Fruit fly (Drosophila melanogaster) whole organism, embryonic: ENCODE results near the gene Vha68-3.

Experiments used
- Awh ChIP-seq: fragments of 200-800 bp; sonication (Bioruptor generic); IDR thresholded peaks from 2 replicates; pipeline ENCODE4, ENCODE4 v1.3.6; 2022; ENCODE audit warnings: missing biosample characterization, missing genetic modification characterization
- Blimp-1 ChIP-seq: fragments of 200-800 bp; sonication (Bioruptor generic); optimal IDR thresholded peaks from 3 replicates; lab custom pipeline; 2018; ENCODE audit warnings: missing biosample characterization, missing genetic modification characterization, mild to moderate bottlenecking, moderate library complexity, missing genetic modification reagents
- CG1024 ChIP-seq: fragments of 200-800 bp; sonication (Bioruptor generic); IDR thresholded peaks from 2 replicates; pipeline ENCODE4 v1.3.6; 2022; ENCODE audit warnings: missing biosample characterization, missing genetic modification characterization
- CG10267 ChIP-seq: fragments of 200-800 bp; sonication (Bioruptor generic); optimal IDR thresholded peaks from 2 replicates; lab custom pipeline; 2018; ENCODE audit warnings: missing biosample characterization, mild to moderate bottlenecking, missing genetic modification characterization, moderate library complexity
- CG10543 ChIP-seq: fragments of 200-800 bp; sonication (Bioruptor generic); optimal IDR thresholded peaks from 3 replicates; lab custom pipeline; 2017; ENCODE audit warnings: missing biosample characterization, mild to moderate bottlenecking, missing genetic modification characterization, moderate library complexity
- CG11723 ChIP-seq: fragments of 200-800 bp; sonication (Bioruptor generic); optimal IDR thresholded peaks from 2 replicates; lab custom pipeline; 2017; ENCODE audit warnings: missing biosample characterization, mild to moderate bottlenecking, missing genetic modification characterization
- CG1233 ChIP-seq: fragments of 200-800 bp; sonication (Bioruptor generic); optimal IDR thresholded peaks from 4 replicates; lab custom pipeline; 2018; ENCODE audit warnings: missing biosample characterization, mild to moderate bottlenecking, missing genetic modification characterization
- CG12942 ChIP-seq: fragments of 200-800 bp; sonication (Bioruptor generic); optimal IDR thresholded peaks from 3 replicates; lab custom pipeline; 2016; ENCODE audit warnings: missing biosample characterization, missing genetic modification characterization
- CG17359 ChIP-seq: fragments of 200-800 bp; sonication (Bioruptor generic); optimal IDR thresholded peaks from 3 replicates; lab custom pipeline; 2018; ENCODE audit warnings: missing biosample characterization, mild to moderate bottlenecking, missing genetic modification characterization, moderate library complexity
- CG17385 ChIP-seq: fragments of 200-800 bp; sonication (Bioruptor generic); optimal IDR thresholded peaks from 3 replicates; lab custom pipeline; 2018; ENCODE audit warnings: missing biosample characterization, mild to moderate bottlenecking, missing genetic modification characterization
- CG17829 ChIP-seq: fragments of 200-800 bp; optimal IDR thresholded peaks from 2 replicates; lab custom pipeline; 2019; ENCODE audit warnings: missing biosample characterization, mild to moderate bottlenecking, missing genetic modification characterization, moderate library complexity
- CG18619 ChIP-seq: fragments of 200-800 bp; sonication (Bioruptor generic); optimal IDR thresholded peaks from 3 replicates; lab custom pipeline; 2017; ENCODE audit warnings: missing biosample characterization, mild to moderate bottlenecking, missing genetic modification characterization
- CG30403 ChIP-seq: fragments of 200-800 bp; sonication (Bioruptor generic); optimal IDR thresholded peaks from 3 replicates; lab custom pipeline; 2016; ENCODE audit warnings: missing biosample characterization, missing genetic modification characterization
- CG3065 ChIP-seq: fragments of 200-800 bp; sonication (Bioruptor generic); optimal IDR thresholded peaks from 2 replicates; lab custom pipeline; 2016; ENCODE audit warnings: missing biosample characterization, missing genetic modification characterization
- CG31365 ChIP-seq: fragments of 200-800 bp; sonication (Bioruptor generic); optimal IDR thresholded peaks from 2 replicates; lab custom pipeline; 2018; ENCODE audit warnings: missing biosample characterization, mild to moderate bottlenecking, missing genetic modification characterization
- CG3847 ChIP-seq: fragments of 200-800 bp; sonication (Bioruptor generic); IDR thresholded peaks from 2 replicates; pipeline ENCODE4 v1.3.6; 2022; ENCODE audit warnings: missing biosample characterization, missing genetic modification characterization
- CG6689 ChIP-seq: fragments of 200-800 bp; sonication (Bioruptor generic); IDR thresholded peaks from 2 replicates; pipeline ENCODE4 v1.3.6; 2022; ENCODE audit warnings: missing biosample characterization, missing genetic modification characterization
- CG8281 ChIP-seq: fragments of 200-800 bp; sonication (Bioruptor generic); optimal IDR thresholded peaks from 2 replicates; lab custom pipeline; 2018; ENCODE audit warnings: missing biosample characterization, mild to moderate bottlenecking, missing genetic modification characterization, moderate library complexity
- CG8478 ChIP-seq: fragments of >200 bp; optimal IDR thresholded peaks from 2 replicates; lab custom pipeline; 2018
- CG9437 ChIP-seq: fragments of 200-800 bp; sonication (Bioruptor generic); optimal IDR thresholded peaks from 2 replicates; lab custom pipeline; 2018; ENCODE audit warnings: missing biosample characterization, mild to moderate bottlenecking, missing genetic modification characterization
- CG9797 ChIP-seq: fragments of 200-800 bp; sonication (Bioruptor generic); optimal IDR thresholded peaks from 3 replicates; lab custom pipeline; 2018; ENCODE audit warnings: missing biosample characterization, mild to moderate bottlenecking, missing genetic modification characterization
- Dad ChIP-seq: fragments of 200-800 bp; sonication (Bioruptor generic); optimal IDR thresholded peaks from 3 replicates; lab custom pipeline; 2016; ENCODE audit warnings: missing biosample characterization, missing genetic modification characterization
- Drgx ChIP-seq: fragments of 200-800 bp; sonication (Bioruptor generic); IDR thresholded peaks from 2 replicates; pipeline ENCODE4 v1.3.6; 2022; ENCODE audit warnings: missing biosample characterization, missing genetic modification characterization
- Elba2 ChIP-seq: fragments of 200-800 bp; sonication (Bioruptor generic); optimal IDR thresholded peaks from 3 replicates; lab custom pipeline; 2016; ENCODE audit warnings: missing biosample characterization, missing genetic modification characterization
- Gug ChIP-seq: fragments of 200-800 bp; sonication (Bioruptor generic); IDR thresholded peaks from 4 replicates; pipeline ENCODE4 v1.3.6; 2022; ENCODE audit warnings: missing biosample characterization, missing genetic modification characterization
- HLH54F ChIP-seq: fragments of 200-800 bp; sonication (Bioruptor generic); optimal IDR thresholded peaks from 3 replicates; lab custom pipeline; 2016; ENCODE audit warnings: missing biosample characterization, missing genetic modification characterization
- Mrtf ChIP-seq: fragments of 200-800 bp; sonication (Bioruptor generic); IDR thresholded peaks from 3 replicates; pipeline ENCODE4 v1.3.6; 2022; ENCODE audit warnings: missing biosample characterization, missing genetic modification characterization
- NC2β ChIP-seq: fragments of 200-800 bp; sonication (Bioruptor generic); optimal IDR thresholded peaks from 2 replicates; lab custom pipeline; 2016; ENCODE audit warnings: missing biosample characterization, missing genetic modification characterization
- NK7.1 ChIP-seq: fragments of 200-800 bp; sonication (Bioruptor generic); optimal IDR thresholded peaks from 3 replicates; lab custom pipeline; 2016; ENCODE audit warnings: missing biosample characterization, missing genetic modification characterization
- Optix ChIP-seq: fragments of 200-800 bp; sonication (Bioruptor generic); IDR thresholded peaks from 3 replicates; pipeline ENCODE4 v1.3.6; 2022; ENCODE audit warnings: missing biosample characterization, missing genetic modification characterization
- al ChIP-seq: fragments of 200-800 bp; sonication (Bioruptor generic); IDR thresholded peaks from 2 replicates; pipeline ENCODE4 v1.3.6; 2022; ENCODE audit warnings: missing biosample characterization, missing genetic modification characterization
- br ChIP-seq: fragments of >200 bp; optimal IDR thresholded peaks from 2 replicates; lab custom pipeline; 2017
- cg ChIP-seq: fragments of 200-800 bp; sonication (Bioruptor generic); optimal IDR thresholded peaks from 3 replicates; lab custom pipeline; 2019; ENCODE audit warnings: missing biosample characterization, mild to moderate bottlenecking, missing genetic modification characterization, moderate library complexity
- chinmo ChIP-seq: fragments of 200-800 bp; sonication (Bioruptor generic); IDR thresholded peaks from 4 replicates; pipeline ENCODE4 v1.3.6; 2022; ENCODE audit warnings: missing biosample characterization, missing genetic modification characterization; ENCODE audit not compliant: partially characterized antibody
- dpn ChIP-seq, 2 experiments: fragments of 200-800 bp; sonication (Bioruptor generic); optimal IDR thresholded peaks; 3 replicates each; lab custom pipeline; 2016; ENCODE audit warnings: missing biosample characterization in 2 of 2, missing genetic modification characterization in 2 of 2
- ind ChIP-seq: fragments of 200-800 bp; sonication (Bioruptor generic); optimal IDR thresholded peaks from 3 replicates; lab custom pipeline; 2016; ENCODE audit warnings: missing biosample characterization, missing genetic modification characterization
- lov ChIP-seq, 2 experiments: fragments of 200-800 bp in 1 of 2; fragments of >200 bp in 1 of 2; sonication (Bioruptor generic) in 1 of 2; IDR thresholded peaks in 1 of 2; optimal IDR thresholded peaks in 1 of 2; 2 replicates in 1 of 2; 3 replicates in 1 of 2; pipeline versions ENCODE4 v1.3.6 to Lab custom; 2017 to 2022; ENCODE audit warnings: missing biosample characterization in 1 of 2, missing genetic modification characterization in 1 of 2
- maf-S ChIP-seq: fragments of 200-800 bp; sonication (Bioruptor generic); optimal IDR thresholded peaks from 2 replicates; lab custom pipeline; 2016; ENCODE audit warnings: missing biosample characterization, missing genetic modification characterization
- nom ChIP-seq: fragments of 200-800 bp; sonication (Bioruptor generic); optimal IDR thresholded peaks from 2 replicates; lab custom pipeline; 2017; ENCODE audit warnings: missing biosample characterization, missing genetic modification characterization, mild to moderate bottlenecking, moderate library complexity, missing genetic modification reagents
- odd ChIP-seq: fragments of 200-800 bp; sonication (Bioruptor generic); optimal IDR thresholded peaks from 2 replicates; lab custom pipeline; 2017; ENCODE audit warnings: missing biosample characterization, mild to moderate bottlenecking, missing genetic modification characterization
- pb ChIP-seq: fragments of 200-800 bp; sonication (Bioruptor generic); optimal IDR thresholded peaks from 3 replicates; lab custom pipeline; 2016; ENCODE audit warnings: missing biosample characterization, missing genetic modification characterization
- pnt ChIP-seq: fragments of 200-800 bp; sonication (Bioruptor generic); optimal IDR thresholded peaks from 3 replicates; lab custom pipeline; 2016; ENCODE audit warnings: missing biosample characterization, missing genetic modification characterization
- pros ChIP-seq: fragments of 200-800 bp; sonication (Bioruptor generic); optimal IDR thresholded peaks from 3 replicates; lab custom pipeline; 2019; ENCODE audit warnings: missing biosample characterization, mild to moderate bottlenecking, missing genetic modification characterization, moderate library complexity
- repo ChIP-seq: fragments of 200-800 bp; sonication (Bioruptor generic); optimal IDR thresholded peaks from 2 replicates; lab custom pipeline; 2016; ENCODE audit warnings: missing biosample characterization, missing genetic modification characterization
- sens ChIP-seq: fragments of 200-800 bp; sonication (Bioruptor generic); peaks from one replicate; lab custom pipeline; 2016; ENCODE audit warnings: missing biosample characterization, missing genetic modification characterization
- slbo ChIP-seq: fragments of 200-800 bp; sonication (Bioruptor generic); IDR thresholded peaks from 2 replicates; pipeline ENCODE4 v1.3.6; 2022; ENCODE audit warnings: missing biosample characterization, missing genetic modification characterization
- slou ChIP-seq: fragments of 200-800 bp; sonication (Bioruptor generic); optimal IDR thresholded peaks from 3 replicates; lab custom pipeline; 2016; ENCODE audit warnings: missing biosample characterization, missing genetic modification characterization
- z ChIP-seq: fragments of 200-800 bp; sonication (Bioruptor generic); IDR thresholded peaks from 3 replicates; pipeline ENCODE4 v1.3.6; 2022; ENCODE audit warnings: missing biosample characterization, missing genetic modification characterization
- zen2 ChIP-seq: fragments of 200-800 bp; sonication (Bioruptor generic); IDR thresholded peaks from 3 replicates; pipeline ENCODE4 v1.3.6; 2022; ENCODE audit warnings: missing biosample characterization, missing genetic modification characterization; ENCODE audit not compliant: partially characterized antibody
- zfh1 ChIP-seq: fragments of 200-800 bp; sonication (Bioruptor generic); IDR thresholded peaks from 3 replicates; pipeline ENCODE4 v1.3.6; 2022; ENCODE audit warnings: missing biosample characterization, missing genetic modification characterization

The Vha68-3 gene

dm6 chr2L:13004059-13004870, 25.7 kb downstream of the Vha68-3 start, which contains the start of the genes Vha68-1 and mTor (continued):
- TF ChIP-seq Elba2 (GFP tag; lab: Kevin White, UChicago) (peak; percentile 24), CG1024 (GFP tag; lab: Robert Waterston, UW) (peak; percentile 75), HLH54F (GFP tag; lab: Kevin White, UChicago) (peak; percentile 82), CG30403 (GFP tag; lab: Kevin White, UChicago) (peak; percentile 86), CG11723 (GFP tag; lab: Kevin White, UChicago) (no peak), odd (GFP tag; lab: Kevin White, UChicago) (no peak), br (lab: Kevin White, UChicago) (no peak), CG8478 (no peak), NC2β (GFP tag; lab: Kevin White, UChicago) (peak; percentile 57), CG17385 (GFP tag; lab: Kevin White, UChicago) (no peak), CG17829 (tag; lab: Kevin White, UChicago) (peak; percentile 85), nom (no peak), pb (no peak), CG3847 (GFP tag; lab: Robert Waterston, UW) (peak; percentile 86), NK7.1 (GFP tag; lab: Kevin White, UChicago) (no peak), zen2 (no peak; the same call in 2 of the 3 replicates), al (GFP tag; lab: Robert Waterston, UW) (peak; percentile 83), Blimp-1 (GFP tag; lab: Kevin White, UChicago) (no peak), maf-S (GFP tag; lab: Kevin White, UChicago) (peak; percentile 68), CG18619 (GFP tag; lab: Kevin White, UChicago) (peak; percentile 77), ind (GFP tag; lab: Kevin White, UChicago) (peak; percentile 84), CG8281 (tag; lab: Kevin White, UChicago) (no peak), CG6689 (peak; percentile 74), slbo (peak; percentile 92), CG1233 (GFP tag; lab: Kevin White, UChicago) (peak; percentile 70), CG3065 (GFP tag; lab: Kevin White, UChicago) (peak; percentile 32), slou (GFP tag; lab: Kevin White, UChicago) (peak; percentile 84), CG9797 (GFP tag; lab: Kevin White, UChicago) (peak; percentile 27), CG10267 (tag; lab: Kevin White, UChicago) (peak; percentile 74), Awh (GFP tag; lab: Robert Waterston, UW) (0 out of 2 replicates have a peak, but pooled peaks have one; percentile 48), cg (GFP tag; lab: Kevin White, UChicago) (no peak), Mrtf (GFP tag; lab: Robert Waterston, UW) (peak; percentile 67; the same call in 1 of the 3 replicates), CG17359 (tag; lab: Kevin White, UChicago) (no peak), Drgx (GFP tag; lab: Robert Waterston, UW) (peak; percentile 73), Dad (GFP tag; lab: Kevin White, UChicago) (peak; percentile 67), CG31365 (tag; lab: Kevin White, UChicago) (no peak), chinmo (GFP tag; lab: Robert Waterston, UW) (0 out of 4 replicates have a peak, but pooled peaks have one; percentile 65), zfh1 (GFP tag; lab: Robert Waterston, UW) (peak; percentile 80), CG12942 (peak; percentile 77), repo (GFP tag; lab: Kevin White, UChicago) (peak; percentile 61), sens (GFP tag; lab: Kevin White, UChicago) (peak; percentile 90), pros (GFP tag; lab: Kevin White, UChicago) (no peak), CG9437 (GFP tag; lab: Kevin White, UChicago) (peak; percentile 68), dpn (GFP tag; optimal IDR thresholded peaks at IDR 0.05; lab: Kevin White, UChicago) (peak; percentile 73 to 82), Gug (GFP tag; lab: Robert Waterston, UW) (peak; percentile 85), pnt (GFP tag; lab: Kevin White, UChicago) (peak; percentile 75), lov (optimal IDR thresholded peaks at IDR 0.05; lab: Kevin White, UChicago) (no peak), lov (GFP tag; IDR thresholded peaks at IDR 0.05; lab: Robert Waterston, UW) (peak; percentile 38; the same call in 1 of the 3 replicates), Optix (no peak), z (GFP tag; lab: Robert Waterston, UW) (no peak), CG10543 (GFP tag; lab: Kevin White, UChicago) (peak; percentile 69)
